Fruit fly (Drosophila melanogaster) whole organism, embryonic: Measurements from ENCODE around the gene CG7497.

ENCODE experiments used
- CG13894 ChIP-seq: fragments of 200-800 bp; sonication (Bioruptor generic); optimal IDR thresholded peaks from 3 replicates; lab custom pipeline; 2018; ENCODE audit warnings: missing biosample characterization, mild to moderate bottlenecking, missing genetic modification characterization, moderate library complexity
- CG18599 ChIP-seq: fragments of 200-800 bp; sonication (Bioruptor generic); optimal IDR thresholded peaks from 3 replicates; lab custom pipeline; 2017; ENCODE audit warnings: missing biosample characterization, missing genetic modification characterization, mild to moderate bottlenecking, moderate library complexity, missing genetic modification reagents
- CG3281 ChIP-seq: fragments of 200-800 bp; sonication (Bioruptor generic); optimal IDR thresholded peaks from 3 replicates; lab custom pipeline; 2017; ENCODE audit warnings: missing biosample characterization, mild to moderate bottlenecking, missing genetic modification characterization
- Hmr ChIP-seq: fragments of 200-800 bp; sonication (Bioruptor generic); optimal IDR thresholded peaks from 3 replicates; lab custom pipeline; 2017; ENCODE audit warnings: mild to moderate bottlenecking, missing biosample characterization, missing genetic modification reagents, missing genetic modification characterization
- Med ChIP-seq: fragments of 200-800 bp; sonication (Bioruptor generic); peaks from one replicate; lab custom pipeline; 2016; ENCODE audit warnings: missing biosample characterization, missing genetic modification characterization, mild to moderate bottlenecking, inconsistent platforms, moderate library complexity
- Meics ChIP-seq: fragments of 200-800 bp; sonication (Bioruptor generic); optimal IDR thresholded peaks from 2 replicates; lab custom pipeline; 2017; ENCODE audit warnings: missing biosample characterization, mild to moderate bottlenecking, missing genetic modification characterization
- bigmax ChIP-seq: fragments of 200-800 bp; sonication (Bioruptor generic); optimal IDR thresholded peaks from 2 replicates; lab custom pipeline; 2018; ENCODE audit warnings: missing biosample characterization, mild to moderate bottlenecking, missing genetic modification characterization
- cato ChIP-seq: fragments of 200-800 bp; sonication (Bioruptor generic); optimal IDR thresholded peaks from 2 replicates; lab custom pipeline; 2016; ENCODE audit warnings: missing biosample characterization, missing genetic modification characterization, borderline replicate concordance
- caup ChIP-seq: fragments of 200-800 bp; sonication (Bioruptor generic); optimal IDR thresholded peaks from 3 replicates; lab custom pipeline; 2017; ENCODE audit warnings: missing biosample characterization, mild to moderate bottlenecking, missing genetic modification characterization, moderate library complexity; ENCODE audit not compliant: severe bottlenecking
- repo ChIP-seq: fragments of 200-800 bp; sonication (Bioruptor generic); optimal IDR thresholded peaks from 2 replicates; lab custom pipeline; 2016; ENCODE audit warnings: missing biosample characterization, missing genetic modification characterization
- tna ChIP-seq: fragments of 200-800 bp; sonication (Bioruptor generic); IDR thresholded peaks from 2 replicates; pipeline ENCODE4 v1.3.6; 2022; ENCODE audit warnings: missing biosample characterization, missing genetic modification characterization; ENCODE audit not compliant: partially characterized antibody

Gene CG7497

dm6 chr3L:17671768-17672167 lies 38.5 kb downstream of the CG7497 start (continued):
- TF ChIP-seq Med (GFP tag; lab: Kevin White, UChicago) (peak; percentile 44), bigmax (GFP tag; lab: Kevin White, UChicago) (no peak), tna (GFP tag; lab: Robert Waterston, UW) (no peak), CG3281 (peak; percentile 18), CG13894 (tag; lab: Kevin White, UChicago) (peak; percentile 7), Hmr (GFP tag; lab: Kevin White, UChicago) (peak; percentile 46), cato (no peak), Meics (GFP tag; lab: Kevin White, UChicago) (peak; percentile 13), repo (GFP tag; lab: Kevin White, UChicago) (no peak), CG18599 (GFP tag; lab: Kevin White, UChicago) (peak; percentile 70), caup (GFP tag; lab: Kevin White, UChicago) (peak; percentile 39)
